Worm (Caenorhabditis elegans) whole organism, L3 larva: Measurements from ENCODE around the gene gpa-13.

ENCODE experiments used
- R02D3.7 ChIP-seq: fragments of 150-350 bp; optimal IDR thresholded peaks from 2 replicates; lab custom pipeline; 2014; ENCODE audit warnings: missing biosample characterization, missing genetic modification characterization
- ZK546.5 ChIP-seq: sonication (generic microtip); optimal IDR thresholded peaks from 2 replicates; lab custom pipeline; 2017; ENCODE audit warnings: missing biosample characterization, missing genetic modification characterization
- ceh-28 ChIP-seq: fragments of 150-350 bp; optimal IDR thresholded peaks from 2 replicates; lab custom pipeline; 2014; ENCODE audit warnings: missing biosample characterization, missing genetic modification reagents, missing genetic modification characterization
- ceh-9 ChIP-seq: sonication (generic microtip); optimal IDR thresholded peaks from 2 replicates; lab custom pipeline; 2018; ENCODE audit warnings: missing biosample characterization, missing genetic modification characterization
- daf-12 ChIP-seq: fragments of 150-350 bp; optimal IDR thresholded peaks from 2 replicates; lab custom pipeline; 2014; ENCODE audit warnings: missing biosample characterization, missing genetic modification reagents, missing genetic modification characterization
- egl-27 ChIP-seq: sonication (generic microtip); optimal IDR thresholded peaks from 4 replicates; lab custom pipeline; 2017; ENCODE audit warnings: missing biosample characterization, missing genetic modification reagents, missing genetic modification characterization
- elt-3 ChIP-seq, 3 experiments: fragments of 150-350 bp in 1 of 3; sonication (generic microtip) in 2 of 3; optimal IDR thresholded peaks; 2 replicates in 2 of 3; 4 replicates in 1 of 3; lab custom pipeline; 2014 to 2017; ENCODE audit warnings: missing biosample characterization in 3 of 3, missing genetic modification characterization in 3 of 3
- fkh-10 ChIP-seq: sonication (generic microtip); optimal IDR thresholded peaks from 2 replicates; lab custom pipeline; 2017; ENCODE audit warnings: missing biosample characterization, missing genetic modification reagents, missing genetic modification characterization
- fkh-2 ChIP-seq: fragments of 150-350 bp; optimal IDR thresholded peaks from 2 replicates; lab custom pipeline; 2014; ENCODE audit warnings: missing biosample characterization, missing genetic modification reagents, missing genetic modification characterization
- fos-1 ChIP-seq: fragments of 150-350 bp; optimal IDR thresholded peaks from 2 replicates; lab custom pipeline; 2014; ENCODE audit warnings: missing biosample characterization, missing genetic modification characterization
- hmg-11 ChIP-seq: sonication (generic microtip); optimal IDR thresholded peaks from 2 replicates; lab custom pipeline; 2016; ENCODE audit warnings: missing genetic modification characterization, missing compliant biosample characterization
- lin-15B ChIP-seq: fragments of 150-350 bp; optimal IDR thresholded peaks from 2 replicates; lab custom pipeline; 2014; ENCODE audit warnings: missing biosample characterization, missing genetic modification characterization
- lin-39 ChIP-seq: fragments of 150-350 bp; optimal IDR thresholded peaks from 2 replicates; lab custom pipeline; 2018; ENCODE audit warnings: missing biosample characterization, missing genetic modification reagents, missing genetic modification characterization
- lsy-12 ChIP-seq: sonication (generic microtip); optimal IDR thresholded peaks from 2 replicates; lab custom pipeline; 2016; ENCODE audit warnings: mild to moderate bottlenecking, missing genetic modification characterization, missing compliant biosample characterization
- mml-1 ChIP-seq: fragments of 150-350 bp; sonication (generic microtip); optimal IDR thresholded peaks from 3 replicates; lab custom pipeline; 2014; ENCODE audit warnings: missing biosample characterization, missing genetic modification characterization
- nhr-11 ChIP-seq: fragments of 150-350 bp; optimal IDR thresholded peaks from 2 replicates; lab custom pipeline; 2014; ENCODE audit warnings: missing biosample characterization, missing genetic modification characterization
- nhr-23 ChIP-seq: fragments of 150-350 bp; optimal IDR thresholded peaks from 2 replicates; lab custom pipeline; 2014; ENCODE audit warnings: missing biosample characterization, missing genetic modification reagents, missing genetic modification characterization
- nhr-237 ChIP-seq: fragments of 150-350 bp; optimal IDR thresholded peaks from 2 replicates; lab custom pipeline; 2014; ENCODE audit warnings: missing biosample characterization, missing genetic modification characterization
- nhr-25 ChIP-seq: sonication (generic microtip); optimal IDR thresholded peaks from 2 replicates; lab custom pipeline; 2017; ENCODE audit warnings: missing biosample characterization, missing genetic modification characterization
- nhr-76 ChIP-seq: fragments of 150-350 bp; sonication (generic microtip); optimal IDR thresholded peaks from 5 replicates; lab custom pipeline; 2014; ENCODE audit warnings: missing biosample characterization, missing genetic modification characterization
- nhr-77 ChIP-seq: fragments of 150-350 bp; optimal IDR thresholded peaks from 2 replicates; lab custom pipeline; 2014; ENCODE audit warnings: missing biosample characterization, missing genetic modification characterization
- pqm-1 ChIP-seq: fragments of 150-350 bp; optimal IDR thresholded peaks from 2 replicates; lab custom pipeline; 2017; ENCODE audit warnings: missing biosample characterization, missing genetic modification characterization, inconsistent platforms
- skn-1 ChIP-seq: fragments of 150-350 bp; optimal IDR thresholded peaks from 2 replicates; lab custom pipeline; 2014; ENCODE audit warnings: missing biosample characterization, missing genetic modification characterization
- snpc-4 ChIP-seq: fragments of 150-350 bp; optimal IDR thresholded peaks from 2 replicates; lab custom pipeline; 2014; ENCODE audit warnings: missing biosample characterization, missing genetic modification characterization
- unc-62 ChIP-seq: fragments of 150-350 bp; sonication (generic microtip); optimal IDR thresholded peaks from 4 replicates; lab custom pipeline; 2014; ENCODE audit warnings: missing biosample characterization, missing genetic modification reagents, missing genetic modification characterization
- zag-1 ChIP-seq: fragments of 150-350 bp; optimal IDR thresholded peaks from 2 replicates; lab custom pipeline; 2014; ENCODE audit warnings: missing biosample characterization, missing genetic modification characterization
- ztf-11 ChIP-seq: fragments of 150-350 bp; optimal IDR thresholded peaks from 2 replicates; lab custom pipeline; 2014; ENCODE audit warnings: missing biosample characterization, missing genetic modification characterization
- ztf-4 ChIP-seq: fragments of 150-350 bp; optimal IDR thresholded peaks from 2 replicates; lab custom pipeline; 2014; ENCODE audit warnings: missing biosample characterization, missing genetic modification characterization

gpa-13 gene

ce11 chrV:12714120-12714519, 40.6 kb downstream of the gpa-13 start, which contains the start of gene R11D1.4:
TSS of gene R11D1.4 (minus strand) at chrV:12714220.
- TF ChIP-seq R02D3.7 (tag; lab: Kevin White, UChicago), result no peak

- TF ChIP-seq nhr-23 (tag; lab: Kevin White, UChicago) (no peak), fos-1 (tag; lab: Kevin White, UChicago) (no peak)
These were observed 42.7 kb downstream of the gpa-13 start, which contains the start of gene R11D1.3 for ce11 chrV:12711999-12712398. TSS of gene R11D1.3 (minus strand) at chrV:12712099.

ce11 chrV:12708305-12708704, 46.4 kb downstream of the gpa-13 start, which contains the start of gene R11D1.2:
TSS of gene R11D1.2 (plus strand) at chrV:12708605.
- TF ChIP-seq ZK546.5 (tag; lab: Kevin White, UChicago) (no peak), fkh-2 (tag; lab: Kevin White, UChicago) (no peak), pqm-1 (tag; lab: Kevin White, UChicago) (no peak)

ce11 chrV:12706511-12706910, 48.2 kb downstream of the gpa-13 start:
- TF ChIP-seq ztf-4 (tag; lab: Kevin White, UChicago) (no peak), fos-1 (tag; lab: Kevin White, UChicago) (no peak), nhr-77 (tag; lab: Kevin White, UChicago) (no peak), nhr-237 (tag; lab: Kevin White, UChicago) (no peak), ceh-28 (no peak), fkh-2 (tag; lab: Kevin White, UChicago) (no peak), ceh-9 (tag; lab: Kevin White, UChicago) (no peak), nhr-25 (tag; lab: Kevin White, UChicago) (no peak), lsy-12 (tag; lab: Kevin White, UChicago) (no peak), nhr-76 (tag; lab: Kevin White, UChicago) (no peak), zag-1 (tag; lab: Kevin White, UChicago) (no peak), fkh-10 (GFP tag; lab: Kevin White, UChicago) (no peak)
- TF ChIP-seq, all 47 proteins: peak for 0

- TF ChIP-seq unc-62 (GFP tag; lab: Kevin White, UChicago) (no peak), elt-3 (tag; optimal IDR thresholded peaks at IDR 0.05; lab: Kevin White, UChicago) (no peak), egl-27 (no peak), lin-15B (tag; lab: Kevin White, UChicago) (no peak), ZK546.5 (tag; lab: Kevin White, UChicago) (no peak), lin-39 (no peak), mml-1 (tag; lab: Kevin White, UChicago) (no peak), nhr-11 (tag; lab: Kevin White, UChicago) (no peak), ceh-9 (tag; lab: Kevin White, UChicago) (no peak), ztf-11 (tag; lab: Kevin White, UChicago) (no peak), R02D3.7 (tag; lab: Kevin White, UChicago) (no peak), skn-1 (tag; lab: Kevin White, UChicago) (no peak), daf-12 (tag; lab: Kevin White, UChicago) (no peak), hmg-11 (tag; lab: Kevin White, UChicago) (no peak), fos-1 (tag; lab: Kevin White, UChicago) (no peak), snpc-4 (tag; lab: Kevin White, UChicago) (no peak)
These were observed 50.7 kb downstream of the gpa-13 start, which contains the start of gene R11D1.1 for ce11 chrV:12704077-12704476. TSS of gene R11D1.1 (plus strand) at chrV:12704377.
